Fruit fly (Drosophila melanogaster): ENCODE results near the gene nyo.

The nyo gene

dm6 chr3R:31607287-31607849, 64.5 kb downstream of the nyo start:
- TF ChIP-seq CG4496 (GFP tag; IDR thresholded peaks at IDR 0.05) (no peak), EcR (GFP tag; optimal IDR thresholded peaks at IDR 0.05) (no peak), CG17806 (tag; optimal IDR thresholded peaks at IDR 0.05) (no peak), CG8159 (tag; optimal IDR thresholded peaks at IDR 0.05) (no peak), CG9948 (tag; optimal IDR thresholded peaks at IDR 0.05) (no peak), CG15710 (tag; optimal IDR thresholded peaks at IDR 0.05) (no peak), gl (tag; optimal IDR thresholded peaks at IDR 0.05) (no peak), CG10348 (GFP tag; IDR thresholded peaks at IDR 0.05) (no peak), D1 (tag; optimal IDR thresholded peaks at IDR 0.05) (no peak), CG13204 (GFP tag; optimal IDR thresholded peaks at IDR 0.05) (no peak), CG8301 (tag; optimal IDR thresholded peaks at IDR 0.05) (no peak), CG32121 (GFP tag; IDR thresholded peaks at IDR 0.05) (no peak), CG12605 (GFP tag; IDR thresholded peaks at IDR 0.05) (no peak), fd96Ca (GFP tag; IDR thresholded peaks at IDR 0.05) (no peak), Snoo (tag; optimal IDR thresholded peaks at IDR 0.05) (no peak), Pif1A (GFP tag; optimal IDR thresholded peaks at IDR 0.05) (no peak), Pif1B (GFP tag; optimal IDR thresholded peaks at IDR 0.05) (no peak), CG14655 (GFP tag; optimal IDR thresholded peaks at IDR 0.05) (no peak), Ets98B (GFP tag; IDR thresholded peaks at IDR 0.05) (no peak), rn (GFP tag; IDR thresholded peaks at IDR 0.05) (no peak)

- no peak for TF ChIP-seq CG4496 (GFP tag; IDR thresholded peaks at IDR 0.05)
Measured at dm6 chr3R:31608030-31608429, 65.2 kb downstream of the nyo start.

- no peak for TF ChIP-seq CG12605 (GFP tag; IDR thresholded peaks at IDR 0.05)
- TF ChIP-seq CG32121 (GFP tag; IDR thresholded peaks at IDR 0.05), result no peak
- peak; percentile 5 for TF ChIP-seq CG15710 (tag; optimal IDR thresholded peaks at IDR 0.05)
- peak; percentile 19 for TF ChIP-seq gl (tag; optimal IDR thresholded peaks at IDR 0.05)
- no peak for TF ChIP-seq Pif1A (GFP tag; optimal IDR thresholded peaks at IDR 0.05)
- TF ChIP-seq CG8301 (tag; optimal IDR thresholded peaks at IDR 0.05), result no peak
- TF ChIP-seq EcR (GFP tag; optimal IDR thresholded peaks at IDR 0.05), result peak; percentile 36
- TF ChIP-seq Snoo (tag; optimal IDR thresholded peaks at IDR 0.05), result no peak
- TF ChIP-seq CG14655 (GFP tag; optimal IDR thresholded peaks at IDR 0.05), result no peak
- no peak for TF ChIP-seq CG17806 (tag; optimal IDR thresholded peaks at IDR 0.05)
- TF ChIP-seq CG34367 (tag; optimal IDR thresholded peaks at IDR 0.05), result no peak
- TF ChIP-seq CG8159 (tag; optimal IDR thresholded peaks at IDR 0.05), result peak; percentile 8
- no peak for TF ChIP-seq Pif1B (GFP tag; optimal IDR thresholded peaks at IDR 0.05)
- no peak for TF ChIP-seq CG10348 (GFP tag; IDR thresholded peaks at IDR 0.05)
- TF ChIP-seq rn (GFP tag; IDR thresholded peaks at IDR 0.05), result no peak
Measured at dm6 chr3R:31608438-31609188, 65.8 kb downstream of the nyo start.

- peak; percentile 8 for TF ChIP-seq CG17806 (tag; optimal IDR thresholded peaks at IDR 0.05)
- TF ChIP-seq Ets98B (GFP tag; IDR thresholded peaks at IDR 0.05), result no peak
- TF ChIP-seq rn (GFP tag; IDR thresholded peaks at IDR 0.05), result no peak
- TF ChIP-seq CG8159 (tag; optimal IDR thresholded peaks at IDR 0.05), result peak; percentile 13
- peak; percentile 20 for TF ChIP-seq Pif1A (GFP tag; optimal IDR thresholded peaks at IDR 0.05)
- no peak for TF ChIP-seq CG14655 (GFP tag; optimal IDR thresholded peaks at IDR 0.05)
Measured at dm6 chr3R:31609413-31610054, 66.7 kb downstream of the nyo start.

dm6 chr3R:31610639-31611594, 68.1 kb downstream of the nyo start, which contains the start of gene Med:
Gene Med (plus strand): TSS chr3R:31611046.
- TF ChIP-seq CG10348 (GFP tag; IDR thresholded peaks at IDR 0.05), result no peak
- TF ChIP-seq CG34367 (tag; optimal IDR thresholded peaks at IDR 0.05), result peak; percentile 25
- peak; percentile 17 for TF ChIP-seq CG8159 (tag; optimal IDR thresholded peaks at IDR 0.05)
- TF ChIP-seq CG9948 (tag; optimal IDR thresholded peaks at IDR 0.05), result peak; percentile 5
- no peak for TF ChIP-seq rn (GFP tag; IDR thresholded peaks at IDR 0.05)
- TF ChIP-seq CG14655 (GFP tag; optimal IDR thresholded peaks at IDR 0.05), result peak; percentile 49
- no peak for TF ChIP-seq Snoo (tag; optimal IDR thresholded peaks at IDR 0.05)
- TF ChIP-seq CG15710 (tag; optimal IDR thresholded peaks at IDR 0.05), result peak; percentile 28
- peak; percentile 27 for TF ChIP-seq CG13204 (GFP tag; optimal IDR thresholded peaks at IDR 0.05)
- peak; percentile 21 for TF ChIP-seq gl (tag; optimal IDR thresholded peaks at IDR 0.05)
- TF ChIP-seq EcR (GFP tag; optimal IDR thresholded peaks at IDR 0.05), result peak; percentile 81
- no peak for TF ChIP-seq Pif1A (GFP tag; optimal IDR thresholded peaks at IDR 0.05)

All from whole organism, pupa.